Worm (Caenorhabditis elegans): ENCODE measurements around the gene algn-11.

DNA sequence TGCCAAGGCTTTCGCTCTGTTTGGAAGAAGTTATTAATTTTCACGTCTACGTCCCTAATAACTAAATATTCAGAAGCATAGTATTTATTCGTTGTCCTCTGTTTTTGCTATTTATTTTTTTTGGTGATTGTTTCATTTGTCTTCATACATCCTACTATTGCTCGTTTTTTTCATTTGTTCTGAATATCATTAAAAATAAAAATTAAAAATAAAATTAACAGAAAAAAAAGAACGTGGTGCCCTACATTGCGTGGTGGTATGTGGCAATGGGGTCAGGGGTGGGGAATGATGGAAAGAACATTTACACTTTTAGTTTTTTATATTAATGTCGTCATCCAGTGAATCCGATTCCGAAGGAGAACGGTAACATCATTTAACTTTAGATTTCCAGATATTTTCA is 49.3 kb downstream of the algn-11 start, which contains the start of gene ztf-31:
- TF ChIP-seq T20F7.1 (GFP tag; optimal IDR thresholded peaks at IDR 0.05): no peak
- TF ChIP-seq nhr-42 (GFP tag; IDR thresholded peaks at IDR 0.05): no peak
- TF ChIP-seq ceh-20 (GFP tag; IDR thresholded peaks at IDR 0.05): no peak
- TF ChIP-seq unc-130 (GFP tag; optimal IDR thresholded peaks at IDR 0.05): no peak

All from whole organism, L4 larva.